Worm (Caenorhabditis elegans) whole organism, L4 larva: ENCODE measurements around the gene F13H8.2.

Experiments
- D1046.2 ChIP-seq: fragments of 200-800 bp; sonication (Bioruptor generic); IDR thresholded peaks from 2 replicates; pipeline ENCODE4 v1.3.6; 2022; ENCODE audit warnings: missing genetic modification characterization, missing compliant biosample characterization
- F10B5.3 ChIP-seq: sonication (generic microtip); optimal IDR thresholded peaks from 2 replicates; lab custom pipeline; 2016; ENCODE audit warnings: mild to moderate bottlenecking, missing genetic modification characterization, missing compliant biosample characterization
- F37D6.2 ChIP-seq: sonication (generic microtip); optimal IDR thresholded peaks from 2 replicates; lab custom pipeline; 2016; ENCODE audit warnings: mild to moderate bottlenecking, missing genetic modification characterization, missing compliant biosample characterization
- F44E2.7 ChIP-seq: fragments of 200-800 bp; sonication (Bioruptor generic); IDR thresholded peaks from 2 replicates; pipeline ENCODE4 v2.1.2; 2022; ENCODE audit warnings: missing genetic modification characterization, missing compliant biosample characterization
- R02D3.7 ChIP-seq: fragments of 150-350 bp; sonication (generic microtip); optimal IDR thresholded peaks from 3 replicates; lab custom pipeline; 2014; ENCODE audit warnings: missing biosample characterization, missing genetic modification characterization
- Y48G9A.11 ChIP-seq: fragments of 200-800 bp; sonication (Bioruptor generic); IDR thresholded peaks from 2 replicates; pipeline ENCODE4 v1.3.6; 2022; ENCODE audit warnings: missing genetic modification reagents, missing genetic modification characterization, missing compliant biosample characterization
- Y5F2A.4 ChIP-seq: fragments of 200-800 bp; sonication (Bioruptor generic); optimal IDR thresholded peaks from 2 replicates; lab custom pipeline; 2018; ENCODE audit warnings: mild to moderate bottlenecking, missing genetic modification characterization, missing compliant biosample characterization
- Y75B8A.6 ChIP-seq: fragments of 200-800 bp; sonication (Bioruptor generic); IDR thresholded peaks from 2 replicates; pipeline ENCODE4 v1.3.6; 2022; ENCODE audit warnings: missing genetic modification reagents, missing genetic modification characterization, missing compliant biosample characterization
- ZK337.2 ChIP-seq: fragments of 200-800 bp; sonication (Bioruptor generic); IDR thresholded peaks from 2 replicates; pipeline ENCODE4 v1.3.6; 2022; ENCODE audit warnings: missing genetic modification reagents, missing genetic modification characterization, missing compliant biosample characterization
- arid-1 ChIP-seq: fragments of 200-800 bp; sonication (Bioruptor generic); conservative IDR thresholded peaks from 2 replicates; pipeline ENCODE4 v1.3.6; 2022; ENCODE audit warnings: missing genetic modification reagents, missing genetic modification characterization, missing compliant biosample characterization
- attf-4 ChIP-seq: sonication (generic microtip); optimal IDR thresholded peaks from 3 replicates; lab custom pipeline; 2017; ENCODE audit warnings: missing biosample characterization, missing genetic modification characterization
- ceh-20 ChIP-seq: fragments of 200-800 bp; sonication (Bioruptor generic); IDR thresholded peaks from 2 replicates; pipeline ENCODE4 v1.3.6; 2022; ENCODE audit warnings: missing genetic modification reagents, missing genetic modification characterization, missing compliant biosample characterization
- ceh-32 ChIP-seq: sonication (generic microtip); optimal IDR thresholded peaks from 2 replicates; lab custom pipeline; 2016; ENCODE audit warnings: mild to moderate bottlenecking, missing genetic modification characterization, missing compliant biosample characterization; ENCODE audit not compliant: poor library complexity
- ctbp-1 ChIP-seq: fragments of 200-800 bp; sonication (Bioruptor generic); IDR thresholded peaks from 2 replicates; pipeline ENCODE4 v1.3.6; 2022; ENCODE audit warnings: missing genetic modification reagents, missing genetic modification characterization, missing compliant biosample characterization
- daf-12 ChIP-seq: fragments of 150-350 bp; optimal IDR thresholded peaks from 2 replicates; lab custom pipeline; 2014; ENCODE audit warnings: missing biosample characterization, missing genetic modification reagents, missing genetic modification characterization
- daf-19 ChIP-seq: fragments of 200-800 bp; sonication (Bioruptor generic); conservative IDR thresholded peaks from 2 replicates; pipeline ENCODE4 v1.3.6; 2022; ENCODE audit warnings: missing genetic modification characterization, missing compliant biosample characterization
- dmd-6 ChIP-seq: fragments of 200-800 bp; sonication (Bioruptor generic); IDR thresholded peaks from 2 replicates; pipeline ENCODE4 v1.3.6; 2022; ENCODE audit warnings: missing genetic modification reagents, missing genetic modification characterization, missing compliant biosample characterization
- dmd-8 ChIP-seq: fragments of 200-800 bp; sonication (Bioruptor generic); IDR thresholded peaks from 2 replicates; pipeline ENCODE4 v1.3.6; 2022; ENCODE audit warnings: missing genetic modification characterization, missing compliant biosample characterization
- dpl-1 ChIP-seq: fragments of 150-350 bp; optimal IDR thresholded peaks from 2 replicates; lab custom pipeline; 2014; ENCODE audit warnings: missing biosample characterization, missing genetic modification reagents, missing genetic modification characterization
- duxl-1 ChIP-seq: sonication (generic microtip); optimal IDR thresholded peaks from 2 replicates; lab custom pipeline; 2016; ENCODE audit warnings: mild to moderate bottlenecking, missing genetic modification characterization, moderate library complexity, missing compliant biosample characterization; ENCODE audit not compliant: poor library complexity
- egl-43 ChIP-seq: fragments of 200-800 bp; sonication (Bioruptor generic); IDR thresholded peaks from 2 replicates; pipeline ENCODE4 v1.3.6; 2022; ENCODE audit warnings: missing genetic modification reagents, missing genetic modification characterization, missing compliant biosample characterization
- fkh-10 ChIP-seq: fragments of 150-350 bp; optimal IDR thresholded peaks from 2 replicates; lab custom pipeline; 2014; ENCODE audit warnings: missing biosample characterization, missing genetic modification reagents, missing genetic modification characterization
- fos-1 ChIP-seq: fragments of 150-350 bp; optimal IDR thresholded peaks from 2 replicates; lab custom pipeline; 2014; ENCODE audit warnings: missing biosample characterization, missing genetic modification characterization
- hlh-11 ChIP-seq: fragments of 200-800 bp; sonication (Bioruptor generic); optimal IDR thresholded peaks from 2 replicates; lab custom pipeline; 2018; ENCODE audit warnings: mild to moderate bottlenecking, missing genetic modification characterization, missing compliant biosample characterization
- hlh-30 ChIP-seq: sonication (generic microtip); optimal IDR thresholded peaks from 2 replicates; lab custom pipeline; 2017; ENCODE audit warnings: antibody characterized with exemption, mild to moderate bottlenecking, missing genetic modification characterization, missing compliant biosample characterization; ENCODE audit not compliant: insufficient read depth
- hmg-1.1 ChIP-seq: fragments of 200-800 bp; sonication (Bioruptor generic); IDR thresholded peaks from 2 replicates; pipeline ENCODE4 v1.3.6; 2022; ENCODE audit warnings: missing genetic modification reagents, missing genetic modification characterization, missing compliant biosample characterization
- lin-38 ChIP-seq: fragments of 200-800 bp; sonication (Bioruptor generic); IDR thresholded peaks from 2 replicates; pipeline ENCODE4 v1.3.6; 2022; ENCODE audit warnings: missing genetic modification reagents, missing genetic modification characterization, missing compliant biosample characterization
- lin-39 ChIP-seq: fragments of 150-350 bp; optimal IDR thresholded peaks from 2 replicates; lab custom pipeline; 2014; ENCODE audit warnings: missing biosample characterization, missing genetic modification reagents, missing genetic modification characterization
- lir-3 ChIP-seq: sonication (generic microtip); optimal IDR thresholded peaks from 2 replicates; lab custom pipeline; 2016; ENCODE audit warnings: mild to moderate bottlenecking, missing genetic modification characterization, missing compliant biosample characterization
- lsy-2 ChIP-seq, 2 experiments: fragments of 150-350 bp in 1 of 2; sonication (generic microtip) in 1 of 2; optimal IDR thresholded peaks; 2 replicates each; lab custom pipeline; 2014 to 2017; ENCODE audit warnings: missing biosample characterization in 2 of 2, missing genetic modification characterization in 2 of 2
- madf-9 ChIP-seq: fragments of 200-800 bp; sonication (Bioruptor generic); conservative IDR thresholded peaks from 2 replicates; pipeline ENCODE4 v1.3.6; 2022; ENCODE audit warnings: missing genetic modification reagents, missing genetic modification characterization, missing compliant biosample characterization
- mxl-2 ChIP-seq: fragments of 200-800 bp; sonication (Bioruptor generic); conservative IDR thresholded peaks from 2 replicates; pipeline ENCODE4 v1.3.6; 2022; ENCODE audit warnings: missing genetic modification reagents, missing genetic modification characterization, missing compliant biosample characterization
- nhr-10 ChIP-seq: fragments of 150-350 bp; optimal IDR thresholded peaks from 2 replicates; lab custom pipeline; 2014; ENCODE audit warnings: missing biosample characterization, missing genetic modification characterization
- nhr-11 ChIP-seq: fragments of 150-350 bp; optimal IDR thresholded peaks from 2 replicates; lab custom pipeline; 2014; ENCODE audit warnings: missing biosample characterization, missing genetic modification characterization
- nhr-111 ChIP-seq: fragments of 200-800 bp; sonication (Bioruptor generic); optimal IDR thresholded peaks from 2 replicates; lab custom pipeline; 2018; ENCODE audit warnings: mild to moderate bottlenecking, missing genetic modification characterization, missing compliant biosample characterization
- nhr-25 ChIP-seq: sonication (generic microtip); optimal IDR thresholded peaks from 2 replicates; lab custom pipeline; 2017; ENCODE audit warnings: missing genetic modification characterization, mild to moderate bottlenecking, missing compliant biosample characterization, antibody characterized with exemption, moderate library complexity, borderline replicate concordance; ENCODE audit not compliant: insufficient read depth
- nhr-28 ChIP-seq: fragments of 150-350 bp; optimal IDR thresholded peaks from 2 replicates; lab custom pipeline; 2014; ENCODE audit warnings: missing biosample characterization, missing genetic modification characterization
- pha-4 ChIP-seq, 2 experiments: fragments of 150-350 bp in 1 of 2; fragments of 200-800 bp in 1 of 2; sonication (Bioruptor generic) in 1 of 2; IDR thresholded peaks in 1 of 2; optimal IDR thresholded peaks in 1 of 2; 2 replicates each; pipeline versions ENCODE4 v1.3.6 to Lab custom; 2014 to 2022; ENCODE audit warnings: missing genetic modification characterization in 2 of 2, missing genetic modification reagents in 2 of 2, missing biosample characterization in 1 of 2, missing compliant biosample characterization in 1 of 2
- pqm-1 ChIP-seq: sonication (generic microtip); optimal IDR thresholded peaks from 2 replicates; lab custom pipeline; 2017; ENCODE audit warnings: missing biosample characterization, missing genetic modification characterization
- rbr-2 ChIP-seq: sonication (generic microtip); optimal IDR thresholded peaks from 2 replicates; lab custom pipeline; 2016; ENCODE audit warnings: missing genotype, missing genetic modification characterization, missing compliant biosample characterization
- sdz-12 ChIP-seq: fragments of 200-800 bp; sonication (Bioruptor generic); optimal IDR thresholded peaks from 2 replicates; lab custom pipeline; 2018; ENCODE audit warnings: mild to moderate bottlenecking, missing genetic modification characterization, missing compliant biosample characterization
- snpc-1.2 ChIP-seq: fragments of 200-800 bp; sonication (Bioruptor generic); IDR thresholded peaks from 2 replicates; pipeline ENCODE4 v1.3.6; 2022; ENCODE audit warnings: missing genetic modification reagents, missing genetic modification characterization, missing compliant biosample characterization
- spr-3 ChIP-seq: fragments of 200-800 bp; sonication (Bioruptor generic); optimal IDR thresholded peaks from 2 replicates; lab custom pipeline; 2018; ENCODE audit warnings: mild to moderate bottlenecking, missing genetic modification characterization, missing compliant biosample characterization
- unc-39 ChIP-seq: sonication (generic microtip); optimal IDR thresholded peaks from 2 replicates; lab custom pipeline; 2017; ENCODE audit warnings: missing biosample characterization, missing genetic modification characterization
- unc-62 ChIP-seq, 3 experiments: fragments of 150-350 bp in 1 of 3; sonication (generic microtip); optimal IDR thresholded peaks in 2 of 3; peaks in 1 of 3; 1 replicate in 1 of 3; 2 replicates in 2 of 3; lab custom pipeline; 2014 to 2017; ENCODE audit warnings: missing biosample characterization in 3 of 3, missing genetic modification characterization in 3 of 3, missing genetic modification reagents in 3 of 3, missing genotype in 1 of 3
- zfp-2 ChIP-seq: sonication (generic microtip); optimal IDR thresholded peaks from 2 replicates; lab custom pipeline; 2016; ENCODE audit warnings: mild to moderate bottlenecking, missing genetic modification characterization, missing compliant biosample characterization
- zip-11 ChIP-seq: fragments of 200-800 bp; sonication (Bioruptor generic); IDR thresholded peaks from 2 replicates; pipeline ENCODE4 v1.3.6; 2022; ENCODE audit warnings: missing genetic modification characterization, missing compliant biosample characterization
- ztf-11 ChIP-seq: fragments of 150-350 bp; optimal IDR thresholded peaks from 2 replicates; lab custom pipeline; 2014; ENCODE audit warnings: missing biosample characterization, missing genetic modification characterization
- ztf-7 ChIP-seq: fragments of 150-350 bp; optimal IDR thresholded peaks from 2 replicates; lab custom pipeline; 2014; ENCODE audit warnings: missing biosample characterization, missing genetic modification characterization

F13H8.2 gene

DNA sequence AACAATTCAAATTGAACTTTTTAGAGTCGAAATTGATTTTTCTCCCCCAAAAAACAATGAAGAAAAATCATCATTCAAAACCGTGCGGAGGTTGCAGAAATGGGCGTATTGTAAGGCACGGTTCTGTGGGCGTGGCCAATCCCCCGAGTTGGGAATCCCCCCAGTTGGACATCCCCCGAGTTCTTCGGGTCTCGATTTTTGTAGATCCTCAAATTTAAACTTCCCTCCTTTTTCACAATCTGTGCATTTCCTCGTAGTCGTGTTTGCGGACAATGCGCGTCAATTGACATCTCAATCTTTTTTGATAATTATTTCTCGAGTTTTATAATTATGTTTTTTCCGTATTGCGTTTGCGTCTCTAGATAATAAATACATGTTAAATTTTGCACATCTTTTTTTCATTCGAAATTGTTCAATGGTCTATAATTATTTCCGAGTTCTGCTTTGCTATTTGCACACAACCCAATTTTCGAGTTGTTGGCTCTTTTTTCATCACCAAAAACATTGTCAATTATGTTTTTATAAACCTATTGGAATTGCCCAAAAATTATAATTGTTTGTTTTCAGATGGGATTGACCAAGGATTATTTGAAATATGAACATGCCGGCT lies at the start of gene F13H8.2:
F13H8.2 (plus strand) TSS at position 560 of the 610 bp plus-strand sequence.
- TF ChIP-seq daf-12 (no peak), F10B5.3 (no peak), mxl-2 (0 out of 2 replicates have a peak, but pooled peaks have one; percentile 35), rbr-2 (tag; lab: Kevin White, UChicago) (peak; percentile 78), F37D6.2 (peak; percentile 42), lin-39 (no peak), ceh-20 (GFP tag; lab: Robert Waterston, UW) (peak; percentile 77), lir-3 (tag; lab: Kevin White, UChicago) (no peak), F44E2.7 (GFP tag; lab: Robert Waterston, UW) (no peak), pqm-1 (tag; lab: Kevin White, UChicago) (no peak), ctbp-1 (peak; percentile 91), nhr-28 (tag; lab: Kevin White, UChicago) (peak; percentile 20), lin-38 (GFP tag; lab: Robert Waterston, UW) (peak; percentile 89), zip-11 (no peak), hlh-11 (tag; lab: Kevin White, UChicago) (peak; percentile 67), Y5F2A.4 (GFP tag; lab: Kevin White, UChicago) (no peak), duxl-1 (tag; lab: Kevin White, UChicago) (peak; percentile 41), ztf-7 (tag; lab: Kevin White, UChicago) (no peak), Y75B8A.6 (no peak), D1046.2 (no peak), sdz-12 (GFP tag; lab: Kevin White, UChicago) (no peak), hmg-1.1 (GFP tag; lab: Robert Waterston, UW) (peak; percentile 90), R02D3.7 (tag; lab: Kevin White, UChicago) (no peak), nhr-10 (tag; lab: Kevin White, UChicago) (no peak), ceh-32 (tag; lab: Kevin White, UChicago) (no peak), spr-3 (no peak), Y48G9A.11 (GFP tag; lab: Robert Waterston, UW) (peak; percentile 70), arid-1 (GFP tag; lab: Robert Waterston, UW) (peak; percentile 93), dmd-6 (GFP tag; lab: Robert Waterston, UW) (peak; percentile 78), fkh-10 (GFP tag; lab: Kevin White, UChicago) (no peak), unc-62 (GFP tag; optimal IDR thresholded peaks at IDR 0.05 in 1 of 2; lab: Kevin White, UChicago) (peak in 1 of 2 experiments; percentile 37), unc-62 (tag; optimal IDR thresholded peaks at IDR 0.05; lab: Kevin White, UChicago) (no peak), hlh-30 (tag; lab: Kevin White, UChicago) (peak; percentile 68), dpl-1 (GFP tag; lab: Kevin White, UChicago) (peak; percentile 95), snpc-1.2 (peak; percentile 61; the same call in 1 of the 2 replicates), unc-39 (tag; lab: Kevin White, UChicago) (no peak), nhr-11 (tag; lab: Kevin White, UChicago) (peak; percentile 27), egl-43 (GFP tag; lab: Robert Waterston, UW) (peak; percentile 78), fos-1 (tag; lab: Kevin White, UChicago) (no peak), lsy-2 (tag; optimal IDR thresholded peaks at IDR 0.05; lab: Kevin White, UChicago) (peak; percentile 26 to 80), nhr-25 (tag; lab: Kevin White, UChicago) (no peak), attf-4 (tag; lab: Kevin White, UChicago) (no peak), ztf-11 (tag; lab: Kevin White, UChicago) (no peak), ZK337.2 (GFP tag; lab: Robert Waterston, UW) (peak; percentile 70; the same call in 1 of the 2 replicates), pha-4 (GFP tag; IDR thresholded peaks at IDR 0.05; lab: Robert Waterston, UW) (no peak), pha-4 (tag; optimal IDR thresholded peaks at IDR 0.05; lab: Kevin White, UChicago) (no peak), zfp-2 (tag; lab: Kevin White, UChicago) (no peak), daf-19 (GFP tag; lab: Robert Waterston, UW) (0 out of 2 replicates have a peak, but pooled peaks have one; percentile 34), dmd-8 (GFP tag; lab: Robert Waterston, UW) (0 out of 2 replicates have a peak, but pooled peaks have one; percentile 30), madf-9 (GFP tag; lab: Robert Waterston, UW) (no peak; the same call in 1 of the 2 replicates), nhr-111 (no peak)
